Worm (Caenorhabditis elegans): ENCODE measurements around the gene F36H9.1.

ce11 chrV:1781922-1782321, 12.4 kb upstream of the F36H9.1 start, which contains the start of gene F36H9.5:
- TF ChIP-seq egl-27 (tag; optimal IDR thresholded peaks at IDR 0.05) (no peak), lsy-2 (tag; optimal IDR thresholded peaks at IDR 0.05) (no peak), ztf-4 (tag; optimal IDR thresholded peaks at IDR 0.05) (no peak), mbf-1 (tag; optimal IDR thresholded peaks at IDR 0.05) (no peak), lin-39 (tag; optimal IDR thresholded peaks at IDR 0.05) (no peak), nhr-77 (tag; optimal IDR thresholded peaks at IDR 0.05) (no peak), dmd-4 (tag; optimal IDR thresholded peaks at IDR 0.05) (no peak), ztf-11 (tag; optimal IDR thresholded peaks at IDR 0.05) (no peak), zag-1 (tag; optimal IDR thresholded peaks at IDR 0.05) (no peak), R02D3.7 (tag; optimal IDR thresholded peaks at IDR 0.05) (no peak), nhr-11 (tag; optimal IDR thresholded peaks at IDR 0.05) (no peak)

Data from whole organism, L2 larva.